Worm (Caenorhabditis elegans): ENCODE measurements around the gene B0280.7.

DNA sequence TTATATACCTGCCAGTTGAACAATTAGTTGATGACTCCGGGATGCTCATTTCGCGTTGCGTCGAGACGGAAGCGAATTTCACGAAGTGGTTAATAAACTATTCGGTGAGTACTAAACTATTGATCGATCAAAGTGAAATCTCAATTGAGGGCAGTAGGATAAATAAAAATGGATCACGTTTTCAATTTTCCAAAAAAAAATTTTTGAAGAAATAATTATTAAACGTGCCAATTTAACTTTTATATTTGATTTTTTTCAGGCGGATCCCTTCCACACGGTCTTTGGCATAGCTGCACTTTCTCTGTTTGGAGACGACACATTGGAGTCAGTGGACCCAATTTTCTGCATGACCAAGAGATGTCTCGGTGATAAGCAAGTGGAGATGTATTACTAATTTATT is 24.3 kb upstream of the B0280.7 start, which contains the start of gene B0280.17:
- no peak for TF ChIP-seq B0310.2 (tag; optimal IDR thresholded peaks at IDR 0.05)
- no peak for TF ChIP-seq ama-1 (optimal IDR thresholded peaks at IDR 0.05)
- no peak for TF ChIP-seq hnd-1 (tag; optimal IDR thresholded peaks at IDR 0.05)
- TF ChIP-seq flt-1 (GFP tag; IDR thresholded peaks at IDR 0.05) = no peak
- no peak for TF ChIP-seq scrt-1 (GFP tag; IDR thresholded peaks at IDR 0.05)
- TF ChIP-seq aly-1 (tag; optimal IDR thresholded peaks at IDR 0.05) = no peak
